Worm (Caenorhabditis elegans) whole organism, young adult: ENCODE data around the gene srt-33.

Source experiments
- Y53F4B.3 ChIP-seq: fragments of 200-800 bp; sonication (Bioruptor generic); IDR thresholded peaks from 2 replicates; pipeline ENCODE4 v1.3.6; 2022; ENCODE audit warnings: missing genetic modification reagents, missing genetic modification characterization, missing compliant biosample characterization
- Y53G8AR.9 ChIP-seq: fragments of 200-800 bp; sonication (Bioruptor generic); conservative IDR thresholded peaks from 2 replicates; pipeline ENCODE4 v1.3.6; 2022; ENCODE audit warnings: missing genetic modification reagents, missing genetic modification characterization, missing compliant biosample characterization
- Y95B8A.8 ChIP-seq: fragments of 200-800 bp; sonication (Bioruptor generic); IDR thresholded peaks from 2 replicates; pipeline ENCODE4 v1.3.6; 2022; ENCODE audit warnings: missing genetic modification reagents, missing genetic modification characterization, missing compliant biosample characterization
- ceh-27 ChIP-seq: fragments of 200-800 bp; sonication (Bioruptor generic); optimal IDR thresholded peaks from 2 replicates; lab custom pipeline; 2018; ENCODE audit warnings: mild to moderate bottlenecking, missing genetic modification characterization, moderate library complexity, missing compliant biosample characterization
- ceh-91 ChIP-seq: fragments of 200-800 bp; sonication (Bioruptor generic); IDR thresholded peaks from 2 replicates; pipeline ENCODE4 v1.3.6; 2022; ENCODE audit warnings: missing genetic modification reagents, missing genetic modification characterization, missing compliant biosample characterization
- ekl-4 ChIP-seq: fragments of 200-800 bp; sonication (Bioruptor generic); IDR thresholded peaks from 2 replicates; pipeline ENCODE4 v1.3.6; 2022; ENCODE audit warnings: missing genetic modification reagents, missing genetic modification characterization, missing compliant biosample characterization
- hlh-12 ChIP-seq: sonication (generic microtip); optimal IDR thresholded peaks from 2 replicates; lab custom pipeline; 2016; ENCODE audit warnings: missing genetic modification characterization, missing compliant biosample characterization
- hlh-26 ChIP-seq: fragments of 200-800 bp; sonication (Bioruptor generic); conservative IDR thresholded peaks from 2 replicates; pipeline ENCODE4 v1.3.6; 2022; ENCODE audit warnings: missing genetic modification reagents, missing genetic modification characterization, missing compliant biosample characterization
- madf-3 ChIP-seq: fragments of 200-800 bp; sonication (Bioruptor generic); IDR thresholded peaks from 2 replicates; pipeline ENCODE4 v1.3.6; 2022; ENCODE audit warnings: missing genetic modification reagents, missing genetic modification characterization, missing compliant biosample characterization
- snpc-1.1 ChIP-seq: sonication (generic microtip); optimal IDR thresholded peaks from 2 replicates; lab custom pipeline; 2017; ENCODE audit warnings: missing genetic modification characterization, mild to moderate bottlenecking, missing compliant biosample characterization, antibody characterized with exemption, moderate library complexity, missing genotype, missing genetic modification reagents; ENCODE audit not compliant: insufficient read depth

ce11 chrV:14320246-14320645 is 40.6 kb upstream of the srt-33 start, which contains the start of gene F47B8.14:
- TF ChIP-seq hlh-12 (tag; lab: Kevin White, UChicago) (no peak), ceh-91 (GFP tag; lab: Robert Waterston, UW) (no peak), ekl-4 (no peak), ceh-27 (GFP tag; lab: Kevin White, UChicago) (no peak), hlh-26 (GFP tag; lab: Robert Waterston, UW) (no peak), snpc-1.1 (tag; lab: Kevin White, UChicago) (no peak), Y53F4B.3 (GFP tag; lab: Robert Waterston, UW) (no peak), Y53G8AR.9 (GFP tag; lab: Robert Waterston, UW) (no peak), madf-3 (no peak), Y95B8A.8 (GFP tag; lab: Robert Waterston, UW) (no peak)
